Fruit fly (Drosophila melanogaster) whole organism, wandering third instar larva: ENCODE results near the gene Diedel.

Experiments
- Abd-B ChIP-seq: fragments of >200 bp; optimal IDR thresholded peaks from 2 replicates; lab custom pipeline; 2017; ENCODE audit warnings: missing biosample characterization, missing genetic modification characterization
- CG32264 ChIP-seq: fragments of 200-800 bp; sonication (Bioruptor generic); optimal IDR thresholded peaks from 2 replicates; lab custom pipeline; 2016; ENCODE audit warnings: missing biosample characterization, missing genetic modification characterization
- CG9705 ChIP-seq: fragments of 200-800 bp; sonication (Bioruptor generic); optimal IDR thresholded peaks from 2 replicates; lab custom pipeline; 2018; ENCODE audit warnings: missing biosample characterization, mild to moderate bottlenecking, missing genetic modification characterization
- CrebA ChIP-seq: fragments of 200-800 bp; sonication (Bioruptor generic); optimal IDR thresholded peaks from 2 replicates; lab custom pipeline; 2016; ENCODE audit warnings: missing biosample characterization, mild to moderate bottlenecking, missing genetic modification characterization, borderline replicate concordance
- Dfd ChIP-seq: fragments of >200 bp; optimal IDR thresholded peaks from 2 replicates; lab custom pipeline; 2017; ENCODE audit warnings: missing biosample characterization, missing genetic modification characterization
- Dif ChIP-seq: fragments of 200-275, 200-300 bp; sonication (Bioruptor generic); optimal IDR thresholded peaks from 2 replicates; lab custom pipeline; 2018; ENCODE audit warnings: missing biosample characterization, missing genetic modification characterization; ENCODE audit not compliant: partially characterized antibody
- GATAd ChIP-seq: sonication (Bioruptor generic); optimal IDR thresholded peaks from 2 replicates; lab custom pipeline; 2016; ENCODE audit warnings: missing biosample characterization, missing genetic modification characterization
- HLH106 ChIP-seq: fragments of 200-800 bp; optimal IDR thresholded peaks from 3 replicates; lab custom pipeline; 2019; ENCODE audit warnings: missing biosample characterization, mild to moderate bottlenecking, missing genetic modification characterization, moderate library complexity
- Hnf4 ChIP-seq: fragments of 200-800 bp; sonication (Bioruptor generic); optimal IDR thresholded peaks from 2 replicates; lab custom pipeline; 2016; ENCODE audit warnings: missing biosample characterization, mild to moderate bottlenecking, missing genetic modification characterization
- Hr78 ChIP-seq: fragments of >200 bp; optimal IDR thresholded peaks from 2 replicates; lab custom pipeline; 2017; ENCODE audit warnings: missing biosample characterization, missing genetic modification characterization
- Hr83 ChIP-seq: fragments of 200-300 bp; sonication (Bioruptor generic); optimal IDR thresholded peaks from 2 replicates; lab custom pipeline; 2016; ENCODE audit warnings: missing biosample characterization, mild to moderate bottlenecking, missing genetic modification characterization, moderate library complexity; ENCODE audit not compliant: poor library complexity, severe bottlenecking
- Mio ChIP-seq: sonication (Bioruptor generic); optimal IDR thresholded peaks from 2 replicates; lab custom pipeline; 2016; ENCODE audit warnings: missing biosample characterization, missing genetic modification characterization
- Myc ChIP-seq: fragments of >200 bp; optimal IDR thresholded peaks from 2 replicates; lab custom pipeline; 2017
- N ChIP-seq: fragments of >200 bp; optimal IDR thresholded peaks from 2 replicates; lab custom pipeline; 2018; ENCODE audit warnings: missing biosample characterization, missing external identifiers, missing genetic modification characterization
- OdsH ChIP-seq: fragments of 200-800 bp; sonication (Bioruptor generic); optimal IDR thresholded peaks from 2 replicates; lab custom pipeline; 2016; ENCODE audit warnings: missing biosample characterization, mild to moderate bottlenecking, missing genetic modification characterization
- Rel ChIP-seq, 2 experiments: fragments of 200-800 bp; sonication (Bioruptor generic) in 1 of 2; optimal IDR thresholded peaks; 2 replicates in 1 of 2; 3 replicates in 1 of 2; lab custom pipeline; 2016 to 2019; ENCODE audit warnings: mild to moderate bottlenecking in 2 of 2, missing biosample characterization in 2 of 2, missing genetic modification characterization in 2 of 2, moderate library complexity in 1 of 2
- Sp1 ChIP-seq: fragments of 200-800 bp; sonication (Bioruptor generic); optimal IDR thresholded peaks from 3 replicates; lab custom pipeline; 2019; ENCODE audit warnings: missing biosample characterization, mild to moderate bottlenecking, missing genetic modification characterization, moderate library complexity
- Vsx2 ChIP-seq: fragments of 200-300, 225-300 bp; sonication (Bioruptor generic); optimal IDR thresholded peaks from 2 replicates; lab custom pipeline; 2018; ENCODE audit warnings: missing biosample characterization, missing genetic modification characterization; ENCODE audit not compliant: partially characterized antibody
- br ChIP-seq: fragments of 200-800 bp; sonication (Bioruptor generic); optimal IDR thresholded peaks from 2 replicates; lab custom pipeline; 2016; ENCODE audit warnings: missing biosample characterization, missing genetic modification characterization
- brk ChIP-seq: fragments of 200-800 bp; sonication (Bioruptor generic); optimal IDR thresholded peaks from 2 replicates; lab custom pipeline; 2016; ENCODE audit warnings: missing biosample characterization, mild to moderate bottlenecking, missing genetic modification characterization
- dl ChIP-seq, 2 experiments: fragments of 175-275, 200-275 bp in 1 of 2; fragments of 200-275 bp in 1 of 2; sonication (Bioruptor generic); optimal IDR thresholded peaks; lab custom pipeline; 2018; ENCODE audit warnings: mild to moderate bottlenecking in 2 of 2, missing biosample characterization in 2 of 2, missing genetic modification characterization in 2 of 2, moderate library complexity in 2 of 2; ENCODE audit not compliant: partially characterized antibody in 2 of 2, insufficient read depth in 1 of 2
- dmrt93B ChIP-seq: fragments of 200-800 bp; sonication (Bioruptor generic); optimal IDR thresholded peaks from 2 replicates; lab custom pipeline; 2018; ENCODE audit warnings: missing biosample characterization, mild to moderate bottlenecking, missing genetic modification characterization
- ey ChIP-seq: fragments of 200-800 bp; sonication (Bioruptor generic); optimal IDR thresholded peaks from 2 replicates; lab custom pipeline; 2016; ENCODE audit warnings: missing biosample characterization, missing genetic modification characterization
- foxo ChIP-seq, 2 experiments: fragments of 200-800 bp; sonication (Bioruptor generic); optimal IDR thresholded peaks; 2 replicates in 1 of 2; 3 replicates in 1 of 2; lab custom pipeline; 2016 to 2017; ENCODE audit warnings: missing biosample characterization in 2 of 2, missing genetic modification characterization in 2 of 2
- fru ChIP-seq: fragments of 200-800 bp; sonication (Bioruptor generic); optimal IDR thresholded peaks from 3 replicates; lab custom pipeline; 2016; ENCODE audit warnings: missing biosample characterization, mild to moderate bottlenecking, missing genetic modification characterization
- h ChIP-seq: fragments of 200-800 bp; sonication (Bioruptor generic); optimal IDR thresholded peaks from 3 replicates; lab custom pipeline; 2016; ENCODE audit warnings: missing biosample characterization, mild to moderate bottlenecking, missing genetic modification characterization
- psq ChIP-seq: fragments of 200-800 bp; sonication (Bioruptor generic); optimal IDR thresholded peaks from 3 replicates; lab custom pipeline; 2017; ENCODE audit warnings: missing biosample characterization, mild to moderate bottlenecking, missing genetic modification characterization, moderate library complexity
- rgr ChIP-seq: fragments of 200-800 bp; sonication (Bioruptor generic); optimal IDR thresholded peaks from 3 replicates; lab custom pipeline; 2016; ENCODE audit warnings: missing biosample characterization, mild to moderate bottlenecking, missing genetic modification characterization
- sage ChIP-seq: fragments of 200-800 bp; sonication (Bioruptor generic); optimal IDR thresholded peaks from 2 replicates; lab custom pipeline; 2016; ENCODE audit warnings: missing biosample characterization, mild to moderate bottlenecking, missing genetic modification characterization
- sv ChIP-seq: fragments of 200-800 bp; sonication (Bioruptor generic); optimal IDR thresholded peaks from 3 replicates; lab custom pipeline; 2016; ENCODE audit warnings: missing biosample characterization, missing genetic modification characterization
- usp ChIP-seq: fragments of >200 bp; optimal IDR thresholded peaks from 2 replicates; lab custom pipeline; 2017; ENCODE audit warnings: missing biosample characterization, missing genetic modification characterization
- woc ChIP-seq: sonication (Bioruptor generic); optimal IDR thresholded peaks from 2 replicates; lab custom pipeline; 2016; ENCODE audit warnings: missing biosample characterization, mild to moderate bottlenecking, missing genetic modification characterization

Diedel gene

dm6 chr3R:29461846-29462245 is 31.8 kb upstream of the Diedel start:
- TF ChIP-seq ey (GFP tag; lab: Kevin White, UChicago) (no peak), CG9705 (GFP tag; lab: Kevin White, UChicago) (no peak), br (no peak), fru (GFP tag; lab: Kevin White, UChicago) (no peak), rgr (GFP tag; lab: Kevin White, UChicago) (no peak), Mio (GFP tag; lab: Kevin White, UChicago) (no peak), usp (GFP tag; lab: Kevin White, UChicago) (no peak), Dif (GFP tag; lab: Kevin White, UChicago) (no peak), Dfd (GFP tag; lab: Kevin White, UChicago) (no peak), CG32264 (GFP tag; lab: Kevin White, UChicago) (no peak), GATAd (no peak), Hr78 (no peak), sv (GFP tag; lab: Kevin White, UChicago) (no peak)

- TF ChIP-seq usp (GFP tag; lab: Kevin White, UChicago) (no peak), Sp1 (GFP tag; lab: Kevin White, UChicago) (no peak), ey (GFP tag; lab: Kevin White, UChicago) (no peak), Dfd (GFP tag; lab: Kevin White, UChicago) (no peak), Vsx2 (no peak), dmrt93B (GFP tag; lab: Kevin White, UChicago) (no peak), rgr (GFP tag; lab: Kevin White, UChicago) (no peak), CG32264 (GFP tag; lab: Kevin White, UChicago) (no peak), Abd-B (no peak), HLH106 (tag; lab: Kevin White, UChicago) (no peak), brk (no peak), sage (GFP tag; lab: Kevin White, UChicago) (no peak), Rel (GFP tag; optimal IDR thresholded peaks at IDR 0.05; lab: Kevin White, UChicago) (no peak), Rel (tag; optimal IDR thresholded peaks at IDR 0.05; lab: Kevin White, UChicago) (no peak), N (GFP tag; lab: Kevin White, UChicago) (no peak), Dif (GFP tag; lab: Kevin White, UChicago) (no peak)
These were observed 26.9 kb upstream of the Diedel start for dm6 chr3R:29466759-29467158.

DNA sequence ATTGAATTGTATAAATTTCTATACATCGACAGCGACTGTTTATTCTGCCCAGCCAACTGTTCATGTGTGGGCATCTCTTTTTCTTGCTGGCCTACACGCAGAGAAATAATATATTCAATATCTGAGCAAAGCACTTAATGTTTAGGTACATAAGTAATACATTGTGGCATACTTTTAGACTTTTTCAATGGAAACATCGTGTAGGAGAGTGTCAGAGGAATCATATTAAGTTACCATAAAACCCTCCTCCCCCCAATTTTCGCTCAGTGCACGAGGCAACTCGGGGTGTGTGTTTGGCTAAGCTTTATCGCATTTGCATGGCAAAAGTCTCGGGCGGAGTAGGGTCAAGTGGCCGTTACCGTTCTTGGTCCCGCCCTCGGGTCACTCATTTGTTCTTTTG is 23.5 kb upstream of the Diedel start:
- TF ChIP-seq Myc (lab: Kevin White, UChicago) (no peak), OdsH (no peak), Hnf4 (GFP tag; lab: Kevin White, UChicago) (no peak), CG9705 (GFP tag; lab: Kevin White, UChicago) (no peak), h (GFP tag; lab: Kevin White, UChicago) (no peak), CrebA (no peak), Dif (GFP tag; lab: Kevin White, UChicago) (no peak), Vsx2 (no peak), ey (GFP tag; lab: Kevin White, UChicago) (no peak), dmrt93B (GFP tag; lab: Kevin White, UChicago) (no peak), br (no peak), Dfd (GFP tag; lab: Kevin White, UChicago) (no peak), psq (GFP tag; lab: Kevin White, UChicago) (no peak), Abd-B (no peak), GATAd (no peak), Hr78 (no peak), usp (GFP tag; lab: Kevin White, UChicago) (no peak), HLH106 (tag; lab: Kevin White, UChicago) (no peak), foxo (GFP tag; optimal IDR thresholded peaks at IDR 0.05; lab: Kevin White, UChicago) (no peak), CG32264 (GFP tag; lab: Kevin White, UChicago) (no peak)
- TF ChIP-seq, all 38 proteins: peak for 0

- TF ChIP-seq Rel (GFP tag; optimal IDR thresholded peaks at IDR 0.05; lab: Kevin White, UChicago) (no peak), Rel (tag; optimal IDR thresholded peaks at IDR 0.05; lab: Kevin White, UChicago) (no peak), h (GFP tag; lab: Kevin White, UChicago) (peak; percentile 44), Hr83 (GFP tag; lab: Kevin White, UChicago) (peak; percentile 56), br (peak; percentile 47), Dfd (GFP tag; lab: Kevin White, UChicago) (no peak), dmrt93B (GFP tag; lab: Kevin White, UChicago) (peak; percentile 37), Vsx2 (peak; percentile 20), sage (GFP tag; lab: Kevin White, UChicago) (no peak), CG9705 (GFP tag; lab: Kevin White, UChicago) (no peak), Dif (GFP tag; lab: Kevin White, UChicago) (no peak), OdsH (peak; percentile 29), Sp1 (GFP tag; lab: Kevin White, UChicago) (peak; percentile 59), ey (GFP tag; lab: Kevin White, UChicago) (peak; percentile 15), fru (GFP tag; lab: Kevin White, UChicago) (peak; percentile 66), Mio (GFP tag; lab: Kevin White, UChicago) (no peak), HLH106 (tag; lab: Kevin White, UChicago) (peak; percentile 67), dl (GFP tag; optimal IDR thresholded peaks at IDR 0.05; lab: Kevin White, UChicago; ENCODE audit: insufficient read depth in 1 of 2, partially characterized antibody in 2 of 2) (no peak), rgr (GFP tag; lab: Kevin White, UChicago) (peak; percentile 22), CrebA (no peak), Abd-B (no peak), foxo (GFP tag; optimal IDR thresholded peaks at IDR 0.05; lab: Kevin White, UChicago) (peak in 1 of 2 experiments; percentile 75), brk (no peak), GATAd (no peak), psq (GFP tag; lab: Kevin White, UChicago) (peak; percentile 50), Hnf4 (GFP tag; lab: Kevin White, UChicago) (no peak), woc (GFP tag; lab: Kevin White, UChicago) (no peak)
These were observed 14.6 kb upstream of the Diedel start for dm6 chr3R:29478952-29479538.
